Fruit fly (Drosophila melanogaster): ENCODE measurements around the gene CG7518.

Gene CG7518

DNA sequence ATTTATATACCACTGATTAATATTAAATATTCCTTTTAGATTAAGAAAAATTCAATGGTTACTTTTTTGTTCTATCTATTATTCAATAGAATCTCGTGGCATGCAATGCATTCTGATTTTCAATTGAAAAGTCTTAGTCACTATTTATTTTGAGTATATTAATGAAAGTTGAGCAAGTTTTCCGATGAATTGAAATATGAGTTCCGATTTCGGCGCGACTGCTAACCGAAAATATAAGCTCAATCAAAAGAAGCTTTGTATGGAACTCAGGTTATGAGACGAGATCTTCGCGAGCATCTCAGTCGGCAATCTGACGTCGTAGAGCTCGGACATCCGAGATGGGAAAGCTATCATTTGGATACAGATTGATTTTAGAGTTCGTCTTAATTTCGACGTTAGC is 40.2 kb downstream of the CG7518 start, which contains the start of gene CG11668:
Gene CG11668, plus strand, starts transcription at position 301 of the 400 bp plus-strand sequence.
- TF ChIP-seq tai (GFP tag; optimal IDR thresholded peaks at IDR 0.05) (no peak), dl (GFP tag; optimal IDR thresholded peaks at IDR 0.05; ENCODE audit: insufficient read depth in 1 of 2, partially characterized antibody in 2 of 2) (no peak), br (GFP tag; optimal IDR thresholded peaks at IDR 0.05) (no peak), Rel (GFP tag; optimal IDR thresholded peaks at IDR 0.05) (no peak), Rel (tag; optimal IDR thresholded peaks at IDR 0.05) (no peak)

DNA sequence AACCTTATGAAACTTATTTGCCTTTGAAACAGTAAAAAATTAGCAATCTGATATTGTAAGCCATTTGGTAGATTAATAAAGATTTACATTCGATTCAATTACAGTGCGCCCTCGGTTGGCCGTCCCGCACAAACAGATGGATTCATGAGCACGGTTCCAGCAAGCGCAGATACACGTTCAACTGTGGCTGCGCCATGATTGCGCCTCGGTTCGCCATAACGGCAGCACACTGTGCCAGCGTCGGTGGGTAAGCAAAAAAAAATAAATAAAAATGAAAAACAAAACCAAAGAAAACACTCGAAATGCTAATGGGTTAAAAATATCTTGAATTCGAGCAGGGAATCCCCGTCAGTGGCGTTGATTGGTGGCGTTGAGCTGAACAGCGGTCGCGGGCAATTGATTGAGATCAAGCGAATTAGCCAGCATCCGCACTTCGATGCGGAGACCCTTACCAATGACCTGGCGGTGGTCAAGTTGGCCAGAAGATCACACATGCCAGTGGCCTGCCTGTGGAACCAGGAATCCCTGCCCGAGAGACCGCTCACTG is 41.2 kb downstream of the CG7518 start:
- peak; percentile 82 for TF ChIP-seq jim (GFP tag; optimal IDR thresholded peaks at IDR 0.05)
- TF ChIP-seq br (GFP tag; optimal IDR thresholded peaks at IDR 0.05), result peak; percentile 29
- TF ChIP-seq ey (GFP tag; optimal IDR thresholded peaks at IDR 0.05), result peak; percentile 23
- TF ChIP-seq psq (GFP tag; optimal IDR thresholded peaks at IDR 0.05), result no peak
- no peak for TF ChIP-seq GATAd (GFP tag; optimal IDR thresholded peaks at IDR 0.05)
- peak; percentile 21 for TF ChIP-seq HLH106 (tag; optimal IDR thresholded peaks at IDR 0.05)
- peak; percentile 25 for TF ChIP-seq fru (GFP tag; optimal IDR thresholded peaks at IDR 0.05)
- peak; percentile 35 for TF ChIP-seq h (GFP tag; optimal IDR thresholded peaks at IDR 0.05)
- TF ChIP-seq Rel (GFP tag; optimal IDR thresholded peaks at IDR 0.05), result no peak
- TF ChIP-seq Rel (tag; optimal IDR thresholded peaks at IDR 0.05), result peak; percentile 92
- TF ChIP-seq Hr78 (GFP tag; optimal IDR thresholded peaks at IDR 0.05), result no peak
- no peak for TF ChIP-seq Dfd (GFP tag; optimal IDR thresholded peaks at IDR 0.05)
- TF ChIP-seq Hr83 (GFP tag; optimal IDR thresholded peaks at IDR 0.05; ENCODE audit: poor library complexity, severe bottlenecking), result no peak
- no peak for TF ChIP-seq tai (GFP tag; optimal IDR thresholded peaks at IDR 0.05)

- no peak for TF ChIP-seq Vsx2 (GFP tag; optimal IDR thresholded peaks at IDR 0.05; ENCODE audit: partially characterized antibody)
These were observed 43.9 kb downstream of the CG7518 start, which contains the start of gene CG11670 for dm6 chr3R:13041750-13042149. Gene CG11670, plus strand, starts transcription at chr3R:13042050.

dm6 chr3R:13042258-13043032 is 44.6 kb downstream of the CG7518 start, which contains the start of gene snk:
Gene snk, minus strand, starts transcription at chr3R:13042770.
- TF ChIP-seq sage (GFP tag; optimal IDR thresholded peaks at IDR 0.05) (no peak), Dfd (GFP tag; optimal IDR thresholded peaks at IDR 0.05) (peak; percentile 61)

- no peak for TF ChIP-seq br (GFP tag; optimal IDR thresholded peaks at IDR 0.05)
- TF ChIP-seq OdsH (GFP tag; optimal IDR thresholded peaks at IDR 0.05), result no peak
- no peak for TF ChIP-seq sage (GFP tag; optimal IDR thresholded peaks at IDR 0.05)
- no peak for TF ChIP-seq Dif (GFP tag; optimal IDR thresholded peaks at IDR 0.05; ENCODE audit: partially characterized antibody)
- TF ChIP-seq Sp1 (GFP tag; optimal IDR thresholded peaks at IDR 0.05), result no peak
- no peak for TF ChIP-seq rgr (GFP tag; optimal IDR thresholded peaks at IDR 0.05)
- TF ChIP-seq Rel (GFP tag; optimal IDR thresholded peaks at IDR 0.05), result no peak
- no peak for TF ChIP-seq Rel (tag; optimal IDR thresholded peaks at IDR 0.05)
- TF ChIP-seq h (GFP tag; optimal IDR thresholded peaks at IDR 0.05), result no peak
- TF ChIP-seq pan (optimal IDR thresholded peaks at IDR 0.05), result no peak
- no peak for TF ChIP-seq Mio (GFP tag; optimal IDR thresholded peaks at IDR 0.05)
- no peak for TF ChIP-seq Hr78 (GFP tag; optimal IDR thresholded peaks at IDR 0.05)
- no peak for TF ChIP-seq fru (GFP tag; optimal IDR thresholded peaks at IDR 0.05)
- TF ChIP-seq psq (GFP tag; optimal IDR thresholded peaks at IDR 0.05), result no peak
These were observed 46.0 kb downstream of the CG7518 start, which contains the start of gene CG45122 for dm6 chr3R:13043857-13044256. Gene CG45122, plus strand, starts transcription at chr3R:13044157.

dm6 chr3R:13044459-13044858 is 46.6 kb downstream of the CG7518 start, which contains the start of gene Hsc70-2:
Gene Hsc70-2, plus strand, starts transcription at chr3R:13044759.
- TF ChIP-seq br (GFP tag; optimal IDR thresholded peaks at IDR 0.05) (no peak), Myc (optimal IDR thresholded peaks at IDR 0.05) (no peak), Jra (GFP tag; optimal IDR thresholded peaks at IDR 0.05) (no peak), Abd-B (GFP tag; optimal IDR thresholded peaks at IDR 0.05) (no peak), GATAd (GFP tag; optimal IDR thresholded peaks at IDR 0.05) (no peak), dmrt93B (GFP tag; optimal IDR thresholded peaks at IDR 0.05) (no peak), dsf (GFP tag; optimal IDR thresholded peaks at IDR 0.05; ENCODE audit: borderline replicate concordance) (no peak), usp (GFP tag; optimal IDR thresholded peaks at IDR 0.05) (no peak), tai (GFP tag; optimal IDR thresholded peaks at IDR 0.05) (no peak), Rel (GFP tag; optimal IDR thresholded peaks at IDR 0.05) (no peak), Rel (tag; optimal IDR thresholded peaks at IDR 0.05) (no peak), Vsx2 (GFP tag; optimal IDR thresholded peaks at IDR 0.05; ENCODE audit: partially characterized antibody) (no peak), sage (GFP tag; optimal IDR thresholded peaks at IDR 0.05) (no peak), h (GFP tag; optimal IDR thresholded peaks at IDR 0.05) (no peak), sv (GFP tag; optimal IDR thresholded peaks at IDR 0.05) (no peak), CrebA (GFP tag; optimal IDR thresholded peaks at IDR 0.05; ENCODE audit: borderline replicate concordance) (no peak), Hr78 (GFP tag; optimal IDR thresholded peaks at IDR 0.05) (no peak), OdsH (GFP tag; optimal IDR thresholded peaks at IDR 0.05) (no peak), jim (GFP tag; optimal IDR thresholded peaks at IDR 0.05) (no peak), Hnf4 (GFP tag; optimal IDR thresholded peaks at IDR 0.05) (no peak)
